Fruit fly (Drosophila melanogaster) whole organism, embryonic: ENCODE data around the gene mei-218.

Experiments used
- ATbp ChIP-seq: fragments of 200-800 bp; sonication (Bioruptor generic); optimal IDR thresholded peaks from 2 replicates; lab custom pipeline; 2017; ENCODE audit warnings: missing biosample characterization, mild to moderate bottlenecking, missing genetic modification characterization, missing genetic modification reagents
- Atf6 ChIP-seq: fragments of 200-800 bp; sonication (Bioruptor generic); IDR thresholded peaks from 2 replicates; pipeline ENCODE4 v1.3.6; 2022; ENCODE audit warnings: missing biosample characterization, missing genetic modification characterization
- CG10267 ChIP-seq: fragments of 200-800 bp; sonication (Bioruptor generic); optimal IDR thresholded peaks from 2 replicates; lab custom pipeline; 2018; ENCODE audit warnings: missing biosample characterization, mild to moderate bottlenecking, missing genetic modification characterization, moderate library complexity
- CG10366 ChIP-seq: fragments of 200-800 bp; sonication (Bioruptor generic); IDR thresholded peaks from 2 replicates; pipeline ENCODE4 v1.3.6; 2022; ENCODE audit warnings: missing biosample characterization, missing genetic modification characterization
- CG11093 ChIP-seq: fragments of 200-800 bp; sonication (Bioruptor generic); IDR thresholded peaks from 3 replicates; pipeline ENCODE4 v1.3.6; 2022; ENCODE audit warnings: missing biosample characterization, missing genetic modification characterization
- CG11723 ChIP-seq: fragments of 200-800 bp; sonication (Bioruptor generic); optimal IDR thresholded peaks from 2 replicates; lab custom pipeline; 2017; ENCODE audit warnings: missing biosample characterization, mild to moderate bottlenecking, missing genetic modification characterization
- CG12155 ChIP-seq: fragments of 200-800 bp; sonication (Bioruptor generic); optimal IDR thresholded peaks from 3 replicates; lab custom pipeline; 2016; ENCODE audit warnings: missing biosample characterization, missing genetic modification characterization
- CG13296 ChIP-seq: fragments of 200-800 bp; sonication (Bioruptor generic); optimal IDR thresholded peaks from 3 replicates; lab custom pipeline; 2018; ENCODE audit warnings: missing biosample characterization, mild to moderate bottlenecking, missing genetic modification characterization
- CG14441 ChIP-seq: fragments of 200-800 bp; sonication (Bioruptor generic); IDR thresholded peaks from 2 replicates; pipeline ENCODE4 v1.3.6; 2022; ENCODE audit warnings: missing biosample characterization, missing genetic modification characterization
- CG15696 ChIP-seq: fragments of 200-800 bp; sonication (Bioruptor generic); optimal IDR thresholded peaks from 2 replicates; lab custom pipeline; 2019; ENCODE audit warnings: missing biosample characterization, mild to moderate bottlenecking, missing genetic modification characterization, moderate library complexity
- CG17361 ChIP-seq: fragments of 200-800 bp; sonication (Bioruptor generic); IDR thresholded peaks from 3 replicates; pipeline ENCODE4 v1.3.6; 2022; ENCODE audit warnings: missing biosample characterization, missing genetic modification characterization
- CG18262 ChIP-seq: fragments of 200-800 bp; optimal IDR thresholded peaks from 3 replicates; lab custom pipeline; 2019; ENCODE audit warnings: missing biosample characterization, mild to moderate bottlenecking, missing genetic modification characterization, moderate library complexity
- CG18599 ChIP-seq: fragments of 200-800 bp; sonication (Bioruptor generic); optimal IDR thresholded peaks from 3 replicates; lab custom pipeline; 2017; ENCODE audit warnings: missing biosample characterization, missing genetic modification characterization, mild to moderate bottlenecking, moderate library complexity, missing genetic modification reagents
- CG2678 ChIP-seq: fragments of 200-800 bp; sonication (Bioruptor generic); optimal IDR thresholded peaks from 3 replicates; lab custom pipeline; 2019; ENCODE audit warnings: missing biosample characterization, mild to moderate bottlenecking, missing genetic modification characterization, moderate library complexity
- CG2712 ChIP-seq: fragments of 200-800 bp; optimal IDR thresholded peaks from 3 replicates; lab custom pipeline; 2019; ENCODE audit warnings: missing biosample characterization, mild to moderate bottlenecking, missing genetic modification characterization, moderate library complexity
- CG32767 ChIP-seq: fragments of 200-800 bp; sonication (Bioruptor generic); IDR thresholded peaks from 2 replicates; pipeline ENCODE4 v1.3.6; 2022; ENCODE audit warnings: missing biosample characterization, missing genetic modification characterization
- CG33213 ChIP-seq: fragments of 200-800 bp; sonication (Bioruptor generic); optimal IDR thresholded peaks from 3 replicates; lab custom pipeline; 2016; ENCODE audit warnings: missing biosample characterization, missing genetic modification characterization
- CG6683 ChIP-seq: fragments of 200-800 bp; sonication (Bioruptor generic); optimal IDR thresholded peaks from 2 replicates; lab custom pipeline; 2017; ENCODE audit warnings: missing biosample characterization, mild to moderate bottlenecking, missing genetic modification characterization, missing genetic modification reagents
- CG7963 ChIP-seq: fragments of 200-800 bp; sonication (Bioruptor generic); IDR thresholded peaks from 3 replicates; pipeline ENCODE4 v1.3.6; 2022; ENCODE audit warnings: missing biosample characterization, missing genetic modification characterization; ENCODE audit not compliant: partially characterized antibody
- CG7987 ChIP-seq: fragments of 200-800 bp; sonication (Bioruptor generic); optimal IDR thresholded peaks from 2 replicates; lab custom pipeline; 2018; ENCODE audit warnings: missing biosample characterization, mild to moderate bottlenecking, missing genetic modification characterization, moderate library complexity
- CG8388 ChIP-seq: fragments of 200-800 bp; sonication (Bioruptor generic); optimal IDR thresholded peaks from 2 replicates; lab custom pipeline; 2019; ENCODE audit warnings: missing biosample characterization, mild to moderate bottlenecking, missing genetic modification characterization, moderate library complexity
- CkIIα-i1 ChIP-seq: fragments of 200-800 bp; sonication (Bioruptor generic); IDR thresholded peaks from 2 replicates; pipeline ENCODE4 v1.3.6; 2022; ENCODE audit warnings: missing biosample characterization, missing genetic modification characterization
- Dip2 ChIP-seq: fragments of 200-800 bp; sonication (Bioruptor generic); IDR thresholded peaks from 2 replicates; pipeline ENCODE4 v1.3.6; 2022; ENCODE audit warnings: missing biosample characterization, missing genetic modification characterization
- Hand ChIP-seq: fragments of 200-800 bp; sonication (Bioruptor generic); optimal IDR thresholded peaks from 2 replicates; lab custom pipeline; 2017; ENCODE audit warnings: mild to moderate bottlenecking, missing biosample characterization, missing genetic modification reagents, missing genetic modification characterization
- Hr39 ChIP-seq: fragments of >200 bp; optimal IDR thresholded peaks from 2 replicates; lab custom pipeline; 2017
- Lhr ChIP-seq: fragments of 200-800 bp; sonication (Bioruptor generic); optimal IDR thresholded peaks from 3 replicates; lab custom pipeline; 2017; ENCODE audit warnings: mild to moderate bottlenecking, missing biosample characterization, missing genetic modification reagents, missing genetic modification characterization
- Myb ChIP-seq: fragments of 200-800 bp; sonication (Bioruptor generic); optimal IDR thresholded peaks from 2 replicates; lab custom pipeline; 2016; ENCODE audit warnings: missing biosample characterization, missing genetic modification characterization
- Sox102F ChIP-seq: fragments of 200-800 bp; sonication (Bioruptor generic); optimal IDR thresholded peaks from 2 replicates; lab custom pipeline; 2018; ENCODE audit warnings: missing biosample characterization, mild to moderate bottlenecking, missing genetic modification characterization, moderate library complexity
- Vsx1 ChIP-seq: fragments of 200-800 bp; sonication (Bioruptor generic); optimal IDR thresholded peaks from 2 replicates; lab custom pipeline; 2017; ENCODE audit warnings: missing biosample characterization, mild to moderate bottlenecking, missing genetic modification characterization, missing genetic modification reagents
- ash1 ChIP-seq: fragments of 200-800 bp; sonication (Bioruptor generic); optimal IDR thresholded peaks from 2 replicates; lab custom pipeline; 2018; ENCODE audit warnings: missing biosample characterization, mild to moderate bottlenecking, missing genetic modification characterization
- az2 ChIP-seq: fragments of 200-800 bp; sonication (Bioruptor generic); optimal IDR thresholded peaks from 3 replicates; lab custom pipeline; 2016; ENCODE audit warnings: missing biosample characterization, missing genetic modification characterization
- crc ChIP-seq: fragments of 200-800 bp; sonication (Bioruptor generic); optimal IDR thresholded peaks from 2 replicates; lab custom pipeline; 2016; ENCODE audit warnings: missing biosample characterization, missing genetic modification characterization
- dysf ChIP-seq: fragments of 200-800 bp; sonication (Bioruptor generic); IDR thresholded peaks from 3 replicates; pipeline ENCODE4 v1.3.6; 2022; ENCODE audit warnings: missing biosample characterization, missing genetic modification characterization
- esg ChIP-seq: fragments of 200-800 bp; sonication (Bioruptor generic); conservative IDR thresholded peaks from 2 replicates; pipeline ENCODE4 v1.3.6; 2022; ENCODE audit warnings: missing biosample characterization, missing genetic modification characterization
- fd3F ChIP-seq: fragments of 200-800 bp; sonication (Bioruptor generic); optimal IDR thresholded peaks from 2 replicates; lab custom pipeline; 2018; ENCODE audit warnings: missing biosample characterization, mild to moderate bottlenecking, missing genetic modification characterization, moderate library complexity
- gfzf ChIP-seq: fragments of 200-800 bp; sonication (Bioruptor generic); optimal IDR thresholded peaks from 2 replicates; lab custom pipeline; 2016; ENCODE audit warnings: missing biosample characterization, mild to moderate bottlenecking, missing genetic modification characterization, moderate library complexity
- grau ChIP-seq: fragments of 200-800 bp; optimal IDR thresholded peaks from 3 replicates; lab custom pipeline; 2019; ENCODE audit warnings: missing biosample characterization, mild to moderate bottlenecking, missing genetic modification characterization, moderate library complexity
- gsb-n ChIP-seq: fragments of 200-800 bp; sonication (Bioruptor generic); optimal IDR thresholded peaks from 3 replicates; lab custom pipeline; 2018; ENCODE audit warnings: missing biosample characterization, mild to moderate bottlenecking, missing genetic modification characterization
- h ChIP-seq: fragments of >200 bp; optimal IDR thresholded peaks from 2 replicates; lab custom pipeline; 2017
- ind ChIP-seq: fragments of 200-800 bp; sonication (Bioruptor generic); optimal IDR thresholded peaks from 3 replicates; lab custom pipeline; 2016; ENCODE audit warnings: missing biosample characterization, missing genetic modification characterization
- knrl ChIP-seq: fragments of 200-800 bp; sonication (Bioruptor generic); IDR thresholded peaks from 3 replicates; pipeline ENCODE4 v1.3.6; 2022; ENCODE audit warnings: missing biosample characterization, missing genetic modification characterization; ENCODE audit not compliant: partially characterized antibody
- onecut ChIP-seq: fragments of 200-800 bp; sonication (Bioruptor generic); IDR thresholded peaks from 2 replicates; pipeline ENCODE4 v1.3.6; 2022; ENCODE audit warnings: missing biosample characterization, missing genetic modification characterization
- phol ChIP-seq: fragments of 200-800 bp; sonication (Bioruptor generic); optimal IDR thresholded peaks from 3 replicates; lab custom pipeline; 2018; ENCODE audit warnings: missing biosample characterization, mild to moderate bottlenecking, missing genetic modification characterization, moderate library complexity
- pros ChIP-seq: fragments of 200-800 bp; sonication (Bioruptor generic); optimal IDR thresholded peaks from 3 replicates; lab custom pipeline; 2019; ENCODE audit warnings: missing biosample characterization, mild to moderate bottlenecking, missing genetic modification characterization, moderate library complexity
- row ChIP-seq: fragments of 200-800 bp; sonication (Bioruptor generic); IDR thresholded peaks from 3 replicates; pipeline ENCODE4 v1.3.6; 2022; ENCODE audit warnings: missing biosample characterization, missing genetic modification characterization
- sim ChIP-seq: fragments of 200-800 bp; sonication (Bioruptor generic); IDR thresholded peaks from 2 replicates; pipeline ENCODE4 v1.3.6; 2022; ENCODE audit warnings: missing biosample characterization, missing genetic modification characterization
- slbo ChIP-seq: fragments of 200-800 bp; sonication (Bioruptor generic); IDR thresholded peaks from 2 replicates; pipeline ENCODE4 v1.3.6; 2022; ENCODE audit warnings: missing biosample characterization, missing genetic modification characterization
- ssp ChIP-seq: fragments of 200-800 bp; sonication (Bioruptor generic); IDR thresholded peaks from 2 replicates; pipeline ENCODE4 v1.3.6; 2022; ENCODE audit warnings: missing biosample characterization, missing genetic modification characterization
- twi ChIP-seq: fragments of 200-800 bp; optimal IDR thresholded peaks from 2 replicates; lab custom pipeline; 2019; ENCODE audit warnings: missing biosample characterization, mild to moderate bottlenecking, missing genetic modification characterization, moderate library complexity

mei-218 gene

dm6 chrX:17175558-17176189 is 32.9 kb upstream of the mei-218 start (continued):
- peak; percentile 62; the same call in 1 of the 2 replicates for TF ChIP-seq slbo (GFP tag; lab: Robert Waterston, UW)
- TF ChIP-seq CG7963 (GFP tag; lab: Robert Waterston, UW): 0 out of 3 replicates have a peak, but pooled peaks have one; percentile 10
- TF ChIP-seq Hand (GFP tag; lab: Kevin White, UChicago): no peak
- peak; percentile 15 for TF ChIP-seq ash1 (GFP tag; lab: Kevin White, UChicago)
- peak; percentile 40; the same call in 1 of the 2 replicates for TF ChIP-seq CG10366 (GFP tag; lab: Robert Waterston, UW)
- peak; percentile 41 for TF ChIP-seq CG10267 (tag; lab: Kevin White, UChicago)
- peak; percentile 66 for TF ChIP-seq Lhr (GFP tag; lab: Kevin White, UChicago)
- TF ChIP-seq onecut (GFP tag; lab: Robert Waterston, UW): 0 out of 2 replicates have a peak, but pooled peaks have one; percentile 11
- no peak for TF ChIP-seq h
- TF ChIP-seq ssp (GFP tag; lab: Robert Waterston, UW): peak; percentile 17; the same call in 1 of the 2 replicates
- peak; percentile 53; the same call in 1 of the 2 replicates for TF ChIP-seq Dip2 (GFP tag; lab: Robert Waterston, UW)
- peak; percentile 42 for TF ChIP-seq Sox102F (GFP tag; lab: Kevin White, UChicago)
- TF ChIP-seq ATbp: no peak
- no peak for TF ChIP-seq crc (GFP tag; lab: Kevin White, UChicago)
- TF ChIP-seq CG33213 (GFP tag; lab: Kevin White, UChicago): peak; percentile 54
- TF ChIP-seq knrl (GFP tag; lab: Robert Waterston, UW): peak; percentile 48; the same call in 2 of the 3 replicates
- no peak for TF ChIP-seq sim (GFP tag; lab: Robert Waterston, UW)
- peak; percentile 30 for TF ChIP-seq az2
- TF ChIP-seq gfzf (GFP tag; lab: Kevin White, UChicago): peak; percentile 8
- TF ChIP-seq CG32767 (GFP tag; lab: Robert Waterston, UW): no peak
- no peak for TF ChIP-seq CG11093 (GFP tag; lab: Robert Waterston, UW)
- no peak for TF ChIP-seq fd3F (GFP tag; lab: Kevin White, UChicago)
- peak; percentile 1 for TF ChIP-seq CG12155 (GFP tag; lab: Kevin White, UChicago)
- no peak for TF ChIP-seq pros (GFP tag; lab: Kevin White, UChicago)

dm6 chrX:17174115-17174514 is 31.3 kb upstream of the mei-218 start:
- TF ChIP-seq CG11723 (no peak), CG2678 (peak; percentile 35), CG18599 (GFP tag; lab: Kevin White, UChicago) (peak; percentile 7), Atf6 (GFP tag; lab: Robert Waterston, UW) (no peak), ind (GFP tag; lab: Kevin White, UChicago) (peak; percentile 1), dysf (peak; percentile 34; the same call in 1 of the 3 replicates), phol (peak; percentile 36), twi (tag; lab: Kevin White, UChicago) (peak; percentile 42), CG2712 (tag; lab: Kevin White, UChicago) (peak; percentile 58), CG17361 (GFP tag; lab: Robert Waterston, UW) (0 out of 3 replicates have a peak, but pooled peaks have one; percentile 45), ssp (GFP tag; lab: Robert Waterston, UW) (0 out of 2 replicates have a peak, but pooled peaks have one; percentile 16), CG18262 (peak; percentile 41), gsb-n (tag; lab: Kevin White, UChicago) (peak; percentile 40), CkIIα-i1 (GFP tag; lab: Robert Waterston, UW) (no peak), CG14441 (GFP tag; lab: Robert Waterston, UW) (no peak), CG6683 (GFP tag; lab: Kevin White, UChicago) (no peak), CG7987 (no peak), Vsx1 (no peak), grau (tag; lab: Kevin White, UChicago) (peak; percentile 91), CG13296 (GFP tag; lab: Kevin White, UChicago) (no peak), CG15696 (no peak), Hr39 (no peak), CG8388 (GFP tag; lab: Kevin White, UChicago) (peak; percentile 39), esg (GFP tag; lab: Robert Waterston, UW) (no peak), row (peak; percentile 50; the same call in 2 of the 3 replicates), Myb (no peak)
